Fruit fly (Drosophila melanogaster) whole organism: ENCODE data around the gene CG14015.

Experiments
- CG8478 ChIP-seq: fragments of >200 bp; optimal IDR thresholded peaks from 2 replicates; lab custom pipeline; 2018; ENCODE audit warnings: inconsistent platforms
- Dll ChIP-seq: fragments of >200 bp; optimal IDR thresholded peaks from 2 replicates; lab custom pipeline; 2017
- EcR ChIP-seq, 2 experiments: fragments of >200 bp; optimal IDR thresholded peaks; 2 replicates each; lab custom pipeline; 2017; ENCODE audit warnings: missing biosample characterization in 2 of 2, missing genetic modification characterization in 2 of 2, missing genetic modification reagents in 2 of 2
- pan ChIP-seq: fragments of >200 bp; optimal IDR thresholded peaks from 2 replicates; lab custom pipeline; 2017
- psq ChIP-seq: fragments of >200 bp; optimal IDR thresholded peaks from 2 replicates; lab custom pipeline; 2017

DNA sequence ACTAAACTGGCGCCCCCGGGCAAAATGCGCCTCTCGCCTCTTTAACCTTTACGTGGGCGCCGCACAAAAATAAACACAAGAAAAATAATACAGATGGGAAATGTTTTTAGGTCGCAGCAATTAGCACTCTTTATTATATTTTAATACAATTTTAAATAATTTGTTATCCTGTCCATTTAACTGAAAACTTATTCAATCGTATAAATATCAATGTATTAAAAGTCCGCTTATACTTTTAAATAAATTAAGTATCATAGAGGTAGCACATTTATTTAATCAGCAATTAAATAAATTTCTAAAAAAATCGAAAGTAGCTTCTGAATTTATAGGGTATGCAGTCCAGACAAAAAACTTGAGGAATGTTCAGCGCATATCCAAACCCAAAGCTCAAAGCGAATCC, 31.9 kb downstream of the CG14015 start:
- TF ChIP-seq CG8478 (lab: Kevin White, UChicago) (no peak), psq (lab: Kevin White, UChicago) (no peak), pan (lab: Kevin White, UChicago) (no peak), Dll (lab: Kevin White, UChicago) (no peak), EcR (GFP tag; optimal IDR thresholded peaks at IDR 0.05; lab: Kevin White, UChicago) (no peak)
